Fruit fly (Drosophila melanogaster): ENCODE data around the gene CG33985.

- no peak for TF ChIP-seq Hr96 (GFP tag; optimal IDR thresholded peaks at IDR 0.05)
- no peak for TF ChIP-seq bab1 (GFP tag; optimal IDR thresholded peaks at IDR 0.05)
- TF ChIP-seq kay (GFP tag; ENCODE audit: borderline replicate concordance) = peak; percentile 66
- no peak for TF ChIP-seq cic (GFP tag; optimal IDR thresholded peaks at IDR 0.05)
- no peak for TF ChIP-seq CG33017 (tag; optimal IDR thresholded peaks at IDR 0.05)
- no peak for TF ChIP-seq ovo (GFP tag; optimal IDR thresholded peaks at IDR 0.05)
- TF ChIP-seq CG5204 (GFP tag; optimal IDR thresholded peaks at IDR 0.05) = no peak
- TF ChIP-seq CG7045 (GFP tag; optimal IDR thresholded peaks at IDR 0.05) = no peak
- TF ChIP-seq CG7101 (tag; optimal IDR thresholded peaks at IDR 0.05) = no peak
- no peak for TF ChIP-seq CG12768 (GFP tag; optimal IDR thresholded peaks at IDR 0.05)
- TF ChIP-seq CG11617 (GFP tag; optimal IDR thresholded peaks at IDR 0.05) = no peak
- TF ChIP-seq Clk (GFP tag; optimal IDR thresholded peaks at IDR 0.05) = no peak
These were observed 4.1 kb upstream of the CG33985 start for dm6 chr3L:15530638-15531225.

All from whole organism, adult.